Worm (Caenorhabditis elegans) whole organism, late embryonic: ENCODE results near the gene T07C4.12.

ENCODE experiments used
- C38D4.7 ChIP-seq: fragments of 200-800 bp; sonication (Bioruptor generic); optimal IDR thresholded peaks from 2 replicates; lab custom pipeline; 2018; ENCODE audit warnings: mild to moderate bottlenecking, missing genetic modification characterization, moderate library complexity, missing compliant biosample characterization
- K09A11.1 ChIP-seq: sonication (generic microtip); optimal IDR thresholded peaks from 2 replicates; lab custom pipeline; 2017; ENCODE audit warnings: antibody characterized with exemption, mild to moderate bottlenecking, missing genetic modification characterization, missing compliant biosample characterization; ENCODE audit not compliant: insufficient read depth
- Y22D7AL.16 ChIP-seq: sonication (generic microtip); optimal IDR thresholded peaks from 2 replicates; lab custom pipeline; 2016; ENCODE audit warnings: missing genetic modification characterization, missing compliant biosample characterization
- ama-1 ChIP-seq: fragments of 150-350 bp; optimal IDR thresholded peaks from 2 replicates; lab custom pipeline; 2014
- ceh-19 ChIP-seq: fragments of 200-800 bp; sonication (Bioruptor generic); optimal IDR thresholded peaks from 2 replicates; lab custom pipeline; 2018; ENCODE audit warnings: mild to moderate bottlenecking, missing genetic modification characterization, missing compliant biosample characterization
- ceh-24 ChIP-seq: sonication (generic microtip); optimal IDR thresholded peaks from 2 replicates; lab custom pipeline; 2016; ENCODE audit warnings: mild to moderate bottlenecking, missing genetic modification characterization, missing compliant biosample characterization
- ceh-30 ChIP-seq: fragments of 150-350 bp; optimal IDR thresholded peaks from 2 replicates; lab custom pipeline; 2014; ENCODE audit warnings: missing biosample characterization, missing genetic modification characterization
- ceh-31 ChIP-seq: sonication (generic microtip); optimal IDR thresholded peaks from 2 replicates; lab custom pipeline; 2016; ENCODE audit warnings: missing genetic modification characterization, missing compliant biosample characterization
- ceh-34 ChIP-seq: sonication (generic microtip); optimal IDR thresholded peaks from 2 replicates; lab custom pipeline; 2016; ENCODE audit warnings: mild to moderate bottlenecking, missing genetic modification characterization, missing compliant biosample characterization
- ceh-6 ChIP-seq: fragments of 200-800 bp; sonication (Bioruptor generic); optimal IDR thresholded peaks from 2 replicates; lab custom pipeline; 2018; ENCODE audit warnings: mild to moderate bottlenecking, missing genetic modification characterization, missing compliant biosample characterization
- che-1 ChIP-seq: sonication (generic microtip); optimal IDR thresholded peaks from 2 replicates; lab custom pipeline; 2016; ENCODE audit warnings: mild to moderate bottlenecking, missing genetic modification characterization, missing compliant biosample characterization
- dmd-4 ChIP-seq: sonication (generic microtip); optimal IDR thresholded peaks from 2 replicates; lab custom pipeline; 2016; ENCODE audit warnings: borderline replicate concordance, missing genetic modification characterization, missing compliant biosample characterization
- dve-1 ChIP-seq: sonication (generic microtip); optimal IDR thresholded peaks from 2 replicates; lab custom pipeline; 2017; ENCODE audit warnings: antibody characterized with exemption, mild to moderate bottlenecking, missing genetic modification characterization, missing compliant biosample characterization
- fkh-6 ChIP-seq: sonication (generic microtip); optimal IDR thresholded peaks from 2 replicates; lab custom pipeline; 2016; ENCODE audit warnings: missing genetic modification characterization, missing compliant biosample characterization
- gmeb-2 ChIP-seq: sonication (generic microtip); optimal IDR thresholded peaks from 2 replicates; lab custom pipeline; 2016; ENCODE audit warnings: missing genetic modification characterization, inconsistent platforms, missing compliant biosample characterization
- hlh-15 ChIP-seq: sonication (generic microtip); optimal IDR thresholded peaks from 2 replicates; lab custom pipeline; 2016; ENCODE audit warnings: missing genetic modification characterization, missing compliant biosample characterization
- mec-3 ChIP-seq: sonication (generic microtip); optimal IDR thresholded peaks from 2 replicates; lab custom pipeline; 2016; ENCODE audit warnings: borderline replicate concordance, missing genetic modification characterization, missing compliant biosample characterization
- nfya-1 ChIP-seq: sonication (generic microtip); optimal IDR thresholded peaks from 2 replicates; lab custom pipeline; 2017; ENCODE audit warnings: missing genetic modification characterization, mild to moderate bottlenecking, missing compliant biosample characterization, antibody characterized with exemption, moderate library complexity
- nhr-11 ChIP-seq: fragments of 150-350 bp; optimal IDR thresholded peaks from 2 replicates; lab custom pipeline; 2014; ENCODE audit warnings: missing biosample characterization, missing genetic modification characterization
- nhr-232 ChIP-seq: sonication (generic microtip); optimal IDR thresholded peaks from 2 replicates; lab custom pipeline; 2016; ENCODE audit warnings: missing genetic modification characterization, missing compliant biosample characterization
- odd-2 ChIP-seq: sonication (generic microtip); optimal IDR thresholded peaks from 2 replicates; lab custom pipeline; 2017; ENCODE audit warnings: antibody characterized with exemption, mild to moderate bottlenecking, missing genetic modification characterization, missing compliant biosample characterization
- pat-9 ChIP-seq: fragments of 200-800 bp; sonication (Bioruptor generic); optimal IDR thresholded peaks from 2 replicates; lab custom pipeline; 2018; ENCODE audit warnings: mild to moderate bottlenecking, missing genetic modification characterization, moderate library complexity, missing compliant biosample characterization
- pax-1 ChIP-seq: fragments of 150-350 bp; optimal IDR thresholded peaks from 2 replicates; lab custom pipeline; 2014; ENCODE audit warnings: missing biosample characterization, missing genetic modification characterization
- pha-2 ChIP-seq: sonication (generic microtip); optimal IDR thresholded peaks from 2 replicates; lab custom pipeline; 2017; ENCODE audit warnings: mild to moderate bottlenecking, missing genetic modification characterization, missing compliant biosample characterization
- pros-1 ChIP-seq: fragments of 150-350 bp; optimal IDR thresholded peaks from 2 replicates; lab custom pipeline; 2014; ENCODE audit warnings: missing biosample characterization, missing genetic modification reagents, missing genetic modification characterization
- ref-2 ChIP-seq: sonication (generic microtip); optimal IDR thresholded peaks from 2 replicates; lab custom pipeline; 2016; ENCODE audit warnings: missing genetic modification characterization, missing compliant biosample characterization
- sdc-2 ChIP-seq: sonication (generic microtip); optimal IDR thresholded peaks from 2 replicates; lab custom pipeline; 2016; ENCODE audit warnings: missing genotype, missing genetic modification characterization, missing compliant biosample characterization
- sox-2 ChIP-seq: fragments of 200-800 bp; sonication (Bioruptor generic); IDR thresholded peaks from 2 replicates; pipeline ENCODE4 v1.3.6; 2022; ENCODE audit warnings: missing genetic modification reagents, missing genetic modification characterization, missing compliant biosample characterization
- syd-9 ChIP-seq: sonication (generic microtip); optimal IDR thresholded peaks from 2 replicates; lab custom pipeline; 2016; ENCODE audit warnings: mild to moderate bottlenecking, missing genetic modification characterization, moderate library complexity, missing compliant biosample characterization
- tbx-2 ChIP-seq: sonication (generic microtip); optimal IDR thresholded peaks from 2 replicates; lab custom pipeline; 2016; ENCODE audit warnings: missing genetic modification characterization, missing compliant biosample characterization
- tbx-7 ChIP-seq: sonication (generic microtip); optimal IDR thresholded peaks from 2 replicates; lab custom pipeline; 2016; ENCODE audit warnings: missing genotype, missing genetic modification characterization, missing compliant biosample characterization
- ttx-3 ChIP-seq: sonication (generic microtip); optimal IDR thresholded peaks from 2 replicates; lab custom pipeline; 2016; ENCODE audit warnings: missing genetic modification reagents, missing genetic modification characterization, missing compliant biosample characterization
- unc-3 ChIP-seq, 2 experiments: fragments of 200-800 bp in 1 of 2; sonication (Bioruptor generic) in 1 of 2; sonication (generic microtip) in 1 of 2; conservative IDR thresholded peaks in 1 of 2; optimal IDR thresholded peaks in 1 of 2; 2 replicates each; pipeline versions ENCODE4 v1.3.6 to Lab custom; 2016 to 2022; ENCODE audit warnings: missing compliant biosample characterization in 2 of 2, missing genetic modification characterization in 2 of 2, missing genetic modification reagents in 1 of 2
- zip-5 ChIP-seq: sonication (generic microtip); optimal IDR thresholded peaks from 2 replicates; lab custom pipeline; 2016; ENCODE audit warnings: missing genetic modification characterization, missing compliant biosample characterization

Gene T07C4.12

DNA sequence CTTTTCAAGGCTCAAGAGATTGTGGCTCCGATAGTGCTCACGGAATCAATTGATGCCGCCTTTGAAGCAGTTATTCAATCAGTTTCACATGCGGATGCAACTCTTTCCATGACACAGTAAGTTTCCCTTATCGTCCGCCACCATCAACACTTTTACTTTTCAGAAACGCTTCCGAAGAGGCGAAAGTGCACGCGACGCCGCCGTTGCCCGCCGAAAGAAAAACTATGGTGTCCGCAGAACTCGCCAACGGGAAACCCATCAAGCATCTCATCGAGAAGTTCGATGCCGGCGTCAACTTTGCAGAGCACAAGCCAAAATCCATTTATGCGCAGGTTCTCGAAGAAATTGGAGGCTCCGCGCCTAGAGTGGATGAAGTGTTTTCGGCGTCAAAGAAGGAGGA, 21.0 kb upstream of the T07C4.12 start:
- no peak for TF ChIP-seq K09A11.1 (tag; lab: Kevin White, UChicago)
- no peak for TF ChIP-seq gmeb-2 (tag; lab: Kevin White, UChicago)
- no peak for TF ChIP-seq Y22D7AL.16
- TF ChIP-seq ceh-34, result no peak
- no peak for TF ChIP-seq dmd-4
- TF ChIP-seq unc-3 (GFP tag; conservative IDR thresholded peaks at IDR 0.05; lab: Robert Waterston, UW), result no peak
- no peak for TF ChIP-seq unc-3 (tag; optimal IDR thresholded peaks at IDR 0.05; lab: Kevin White, UChicago)
- TF ChIP-seq C38D4.7, result no peak
- TF ChIP-seq ceh-6, result no peak
- no peak for TF ChIP-seq hlh-15 (tag; lab: Kevin White, UChicago)
- no peak for TF ChIP-seq ama-1 (lab: Kevin White, UChicago)
- TF ChIP-seq sox-2 (GFP tag; lab: Robert Waterston, UW), result no peak
- no peak for TF ChIP-seq tbx-2 (tag; lab: Kevin White, UChicago)
- no peak for TF ChIP-seq nhr-11
- TF ChIP-seq, all 69 proteins: peak for 0

- TF ChIP-seq ceh-19 (GFP tag; lab: Kevin White, UChicago) (no peak), ceh-24 (tag; lab: Kevin White, UChicago) (no peak), pat-9 (tag; lab: Kevin White, UChicago) (no peak), syd-9 (tag; lab: Kevin White, UChicago) (no peak), nhr-11 (no peak), mec-3 (tag; lab: Kevin White, UChicago) (no peak), odd-2 (tag; lab: Kevin White, UChicago) (no peak), zip-5 (tag; lab: Kevin White, UChicago) (no peak), dve-1 (tag; lab: Kevin White, UChicago) (no peak), pha-2 (tag; lab: Kevin White, UChicago) (no peak), sdc-2 (no peak), pax-1 (tag; lab: Kevin White, UChicago) (no peak), nfya-1 (tag; lab: Kevin White, UChicago) (no peak), ref-2 (tag; lab: Kevin White, UChicago) (no peak), fkh-6 (tag; lab: Kevin White, UChicago) (no peak)
- TF ChIP-seq, all 69 proteins: peak for 0
These were observed 19.2 kb upstream of the T07C4.12 start, which contains the start of gene T07C4.3 for ce11 chrIII:10351595-10352207. TSS of gene T07C4.3 (plus strand) at chrIII:10352157.

DNA sequence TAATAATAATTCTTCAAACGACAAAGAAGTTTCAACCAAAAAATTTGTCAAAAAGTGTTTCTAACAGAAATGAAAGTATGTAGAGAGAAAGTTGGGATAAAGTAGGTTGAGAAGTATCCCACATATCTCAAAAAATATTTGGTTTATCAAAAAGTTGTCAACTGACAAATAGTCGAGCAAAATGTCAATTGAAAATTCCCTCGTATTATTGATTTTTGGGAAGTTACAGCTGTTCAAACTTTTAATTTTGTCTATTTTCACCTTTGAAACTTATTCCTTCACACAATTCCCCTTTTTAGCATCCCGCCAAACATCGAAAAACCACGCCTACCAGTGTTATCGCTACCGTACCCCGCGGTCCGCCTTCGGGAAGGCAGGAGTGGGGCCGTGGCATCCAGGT, 14.6 kb upstream of the T07C4.12 start, which contains the start of gene tbx-8:
tbx-8 (plus strand) TSS at position 301 of the 400 bp plus-strand sequence.
- TF ChIP-seq K09A11.1 (tag; lab: Kevin White, UChicago) (no peak), ceh-30 (tag; lab: Kevin White, UChicago) (no peak), ceh-19 (GFP tag; lab: Kevin White, UChicago) (no peak), pax-1 (tag; lab: Kevin White, UChicago) (no peak), ceh-31 (tag; lab: Kevin White, UChicago) (no peak), tbx-7 (tag; lab: Kevin White, UChicago) (no peak), nhr-232 (tag; lab: Kevin White, UChicago) (no peak), che-1 (no peak)

- no peak for TF ChIP-seq dmd-4
- no peak for TF ChIP-seq pros-1 (tag; lab: Kevin White, UChicago)
- no peak for TF ChIP-seq ceh-19 (GFP tag; lab: Kevin White, UChicago)
- no peak for TF ChIP-seq tbx-2 (tag; lab: Kevin White, UChicago)
- TF ChIP-seq ttx-3 (tag; lab: Kevin White, UChicago), result no peak
- TF ChIP-seq ceh-31 (tag; lab: Kevin White, UChicago), result no peak
These were observed 12.3 kb upstream of the T07C4.12 start for ce11 chrIII:10344762-10345161.
